Worm (Caenorhabditis elegans) whole organism, midembryonic: ENCODE measurements around the gene F28A10.4.
"Not testable (repeated sequence)": the region's sequence is repeated elsewhere in the genome, so short reads cannot be mapped to it uniquely, and the experiment has no call there.

ENCODE experiments used
- cog-1 ChIP-seq: sonication (generic microtip); optimal IDR thresholded peaks from 2 replicates; lab custom pipeline; 2016; ENCODE audit warnings: missing genetic modification characterization, missing compliant biosample characterization
- flt-1 ChIP-seq: fragments of 200-800 bp; sonication (Bioruptor generic); IDR thresholded peaks from 2 replicates; pipeline ENCODE4 v1.3.6; 2022; ENCODE audit warnings: missing genetic modification characterization, missing compliant biosample characterization
- ref-1 ChIP-seq: fragments of 200-800 bp; sonication (Bioruptor generic); conservative IDR thresholded peaks from 2 replicates; pipeline ENCODE4 v1.3.6; 2022; ENCODE audit warnings: missing genetic modification reagents, missing genetic modification characterization, missing compliant biosample characterization
- ztf-23 ChIP-seq: fragments of 200-800 bp; sonication (Bioruptor generic); IDR thresholded peaks from 2 replicates; pipeline ENCODE4 v1.3.6; 2022; ENCODE audit warnings: missing genetic modification reagents, missing genetic modification characterization, missing compliant biosample characterization
- ztf-29 ChIP-seq: fragments of 200-800 bp; sonication (Bioruptor generic); IDR thresholded peaks from 2 replicates; pipeline ENCODE4 v1.3.6; 2022; ENCODE audit warnings: missing genetic modification reagents, missing genetic modification characterization, missing compliant biosample characterization

- not testable (repeated sequence) for TF ChIP-seq cog-1 (tag; lab: Kevin White, UChicago); ztf-29 (GFP tag; lab: Robert Waterston, UW); flt-1; ref-1; ztf-23 (GFP tag; lab: Robert Waterston, UW)
Observed at ce11 chrII:850567-850966, 6.5 kb downstream of the F28A10.4 start, which contains the start of gene F28A10.5.
